Fruit fly (Drosophila melanogaster) whole organism, embryonic: ENCODE results near the gene CG15930.

Experiments used
- CG10321 ChIP-seq: fragments of 200-800 bp; sonication (Bioruptor generic); IDR thresholded peaks from 2 replicates; pipeline ENCODE4 v1.3.6; 2022; ENCODE audit warnings: missing biosample characterization, missing genetic modification characterization
- CG10431 ChIP-seq: fragments of 200-800 bp; sonication (Bioruptor generic); optimal IDR thresholded peaks from 3 replicates; lab custom pipeline; 2018; ENCODE audit warnings: missing biosample characterization, mild to moderate bottlenecking, missing genetic modification characterization
- CG12155 ChIP-seq: fragments of 200-800 bp; sonication (Bioruptor generic); optimal IDR thresholded peaks from 3 replicates; lab custom pipeline; 2016; ENCODE audit warnings: missing biosample characterization, missing genetic modification characterization
- CG12391 ChIP-seq: fragments of 200-800 bp; sonication (Bioruptor generic); optimal IDR thresholded peaks from 3 replicates; lab custom pipeline; 2018; ENCODE audit warnings: missing biosample characterization, mild to moderate bottlenecking, missing genetic modification characterization, moderate library complexity
- CG12659 ChIP-seq: fragments of 200-800 bp; sonication (Bioruptor generic); optimal IDR thresholded peaks from 3 replicates; lab custom pipeline; 2017; ENCODE audit warnings: mild to moderate bottlenecking, missing biosample characterization, missing genetic modification reagents, missing genetic modification characterization
- CG13296 ChIP-seq: fragments of 200-800 bp; sonication (Bioruptor generic); optimal IDR thresholded peaks from 3 replicates; lab custom pipeline; 2018; ENCODE audit warnings: missing biosample characterization, mild to moderate bottlenecking, missing genetic modification characterization
- CG13894 ChIP-seq: fragments of 200-800 bp; sonication (Bioruptor generic); optimal IDR thresholded peaks from 3 replicates; lab custom pipeline; 2018; ENCODE audit warnings: missing biosample characterization, mild to moderate bottlenecking, missing genetic modification characterization, moderate library complexity
- CG18599 ChIP-seq: fragments of 200-800 bp; sonication (Bioruptor generic); optimal IDR thresholded peaks from 3 replicates; lab custom pipeline; 2017; ENCODE audit warnings: missing biosample characterization, missing genetic modification characterization, mild to moderate bottlenecking, moderate library complexity, missing genetic modification reagents
- CG31388 ChIP-seq: fragments of 200-800 bp; sonication (Bioruptor generic); optimal IDR thresholded peaks from 2 replicates; lab custom pipeline; 2016; ENCODE audit warnings: missing biosample characterization, missing genetic modification characterization
- CG4328 ChIP-seq: fragments of 200-800 bp; sonication (Bioruptor generic); optimal IDR thresholded peaks from 3 replicates; lab custom pipeline; 2017; ENCODE audit warnings: missing biosample characterization, missing genetic modification reagents, missing genetic modification characterization
- CG43689 ChIP-seq: fragments of 200-800 bp; sonication (Bioruptor generic); IDR thresholded peaks from 2 replicates; pipeline ENCODE4 v1.3.6; 2022; ENCODE audit warnings: missing biosample characterization, missing genetic modification characterization
- CG4424 ChIP-seq: fragments of 200-800 bp; sonication (Bioruptor generic); optimal IDR thresholded peaks from 3 replicates; lab custom pipeline; 2016; ENCODE audit warnings: missing biosample characterization, missing genetic modification characterization
- CG4820 ChIP-seq: fragments of 200-800 bp; sonication (Bioruptor generic); optimal IDR thresholded peaks from 3 replicates; lab custom pipeline; 2016; ENCODE audit warnings: missing biosample characterization, missing genetic modification characterization
- CG6813 ChIP-seq: fragments of 200-800 bp; sonication (Bioruptor generic); optimal IDR thresholded peaks from 2 replicates; lab custom pipeline; 2017; ENCODE audit warnings: missing biosample characterization, missing genetic modification characterization, mild to moderate bottlenecking, moderate library complexity, missing genetic modification reagents
- CG7839 ChIP-seq: fragments of 200-800 bp; sonication (Bioruptor generic); optimal IDR thresholded peaks from 3 replicates; lab custom pipeline; 2018; ENCODE audit warnings: missing biosample characterization, mild to moderate bottlenecking, missing genetic modification characterization, moderate library complexity
- CG9215 ChIP-seq: fragments of 200-800 bp; sonication (Bioruptor generic); IDR thresholded peaks from 2 replicates; pipeline ENCODE4 v1.3.6; 2022; ENCODE audit warnings: missing biosample characterization, missing genetic modification characterization
- Dbx ChIP-seq: fragments of 200-800 bp; sonication (Bioruptor generic); IDR thresholded peaks from 3 replicates; pipeline ENCODE4 v1.3.6; 2022; ENCODE audit warnings: missing biosample characterization, missing genetic modification characterization
- Elba2 ChIP-seq: fragments of 200-800 bp; sonication (Bioruptor generic); optimal IDR thresholded peaks from 3 replicates; lab custom pipeline; 2016; ENCODE audit warnings: missing biosample characterization, missing genetic modification characterization
- HLH3B ChIP-seq: fragments of 200-800 bp; sonication (Bioruptor generic); IDR thresholded peaks from 2 replicates; pipeline ENCODE4 v1.3.6; 2022; ENCODE audit warnings: missing biosample characterization, missing genetic modification characterization
- HLHmδ ChIP-seq: fragments of 200-800 bp; sonication (Bioruptor generic); optimal IDR thresholded peaks from 2 replicates; lab custom pipeline; 2018; ENCODE audit warnings: missing biosample characterization, mild to moderate bottlenecking, missing genetic modification characterization, moderate library complexity
- Hey ChIP-seq: fragments of 200-800 bp; sonication (Bioruptor generic); optimal IDR thresholded peaks from 3 replicates; lab custom pipeline; 2018; ENCODE audit warnings: missing biosample characterization, mild to moderate bottlenecking, missing genetic modification characterization
- Hr39 ChIP-seq: fragments of >200 bp; optimal IDR thresholded peaks from 2 replicates; lab custom pipeline; 2017
- Jarid2 ChIP-seq: fragments of 200-800 bp; sonication (Bioruptor generic); optimal IDR thresholded peaks from 3 replicates; lab custom pipeline; 2017; ENCODE audit warnings: mild to moderate bottlenecking, missing biosample characterization, missing genetic modification reagents, missing genetic modification characterization
- Meics ChIP-seq: fragments of 200-800 bp; sonication (Bioruptor generic); optimal IDR thresholded peaks from 2 replicates; lab custom pipeline; 2017; ENCODE audit warnings: missing biosample characterization, mild to moderate bottlenecking, missing genetic modification characterization
- NC2β ChIP-seq: fragments of 200-800 bp; sonication (Bioruptor generic); optimal IDR thresholded peaks from 2 replicates; lab custom pipeline; 2016; ENCODE audit warnings: missing biosample characterization, missing genetic modification characterization
- Nf-YB ChIP-seq: fragments of 200-800 bp; sonication (Bioruptor generic); optimal IDR thresholded peaks from 3 replicates; lab custom pipeline; 2019; ENCODE audit warnings: missing biosample characterization, mild to moderate bottlenecking, missing genetic modification characterization, moderate library complexity
- Opbp ChIP-seq: fragments of 200-800 bp; sonication (Bioruptor generic); IDR thresholded peaks from 3 replicates; pipeline ENCODE4 v1.3.6; 2022; ENCODE audit warnings: missing biosample characterization, missing genetic modification characterization; ENCODE audit not compliant: partially characterized antibody
- Sry-δ ChIP-seq: fragments of 200-800 bp; sonication (Bioruptor generic); optimal IDR thresholded peaks from 2 replicates; lab custom pipeline; 2016; ENCODE audit warnings: missing biosample characterization, missing genetic modification characterization
- ato ChIP-seq: fragments of 200-800 bp; sonication (Bioruptor generic); IDR thresholded peaks from 2 replicates; pipeline ENCODE4 v1.3.6; 2022; ENCODE audit warnings: missing biosample characterization, missing genetic modification characterization; ENCODE audit not compliant: partially characterized antibody
- bigmax ChIP-seq: fragments of 200-800 bp; sonication (Bioruptor generic); optimal IDR thresholded peaks from 2 replicates; lab custom pipeline; 2018; ENCODE audit warnings: missing biosample characterization, mild to moderate bottlenecking, missing genetic modification characterization
- btn ChIP-seq: fragments of 200-800 bp; sonication (Bioruptor generic); optimal IDR thresholded peaks from 2 replicates; lab custom pipeline; 2016; ENCODE audit warnings: missing biosample characterization, missing genetic modification characterization
- dpn ChIP-seq, 2 experiments: fragments of 200-800 bp; sonication (Bioruptor generic); optimal IDR thresholded peaks; 3 replicates each; lab custom pipeline; 2016; ENCODE audit warnings: missing biosample characterization in 2 of 2, missing genetic modification characterization in 2 of 2
- esg ChIP-seq: fragments of 200-800 bp; sonication (Bioruptor generic); conservative IDR thresholded peaks from 2 replicates; pipeline ENCODE4 v1.3.6; 2022; ENCODE audit warnings: missing biosample characterization, missing genetic modification characterization
- fd102C ChIP-seq: fragments of 200-800 bp; sonication (Bioruptor generic); optimal IDR thresholded peaks from 2 replicates; lab custom pipeline; 2018; ENCODE audit warnings: missing biosample characterization, mild to moderate bottlenecking, missing genetic modification characterization, moderate library complexity
- fd3F ChIP-seq: fragments of 200-800 bp; sonication (Bioruptor generic); optimal IDR thresholded peaks from 2 replicates; lab custom pipeline; 2018; ENCODE audit warnings: missing biosample characterization, mild to moderate bottlenecking, missing genetic modification characterization, moderate library complexity
- gsb ChIP-seq: fragments of 200-800 bp; sonication (Bioruptor generic); IDR thresholded peaks from 2 replicates; pipeline ENCODE4 v1.3.6; 2022; ENCODE audit warnings: missing biosample characterization, missing genetic modification characterization
- her ChIP-seq: fragments of 200-800 bp; sonication (Bioruptor generic); optimal IDR thresholded peaks from 2 replicates; lab custom pipeline; 2016; ENCODE audit warnings: missing biosample characterization, missing genetic modification characterization
- ind ChIP-seq: fragments of 200-800 bp; sonication (Bioruptor generic); optimal IDR thresholded peaks from 3 replicates; lab custom pipeline; 2016; ENCODE audit warnings: missing biosample characterization, missing genetic modification characterization
- insv ChIP-seq, 2 experiments: fragments of 200-800 bp; sonication (Bioruptor generic); optimal IDR thresholded peaks; 3 replicates each; lab custom pipeline; 2016 to 2018; ENCODE audit warnings: missing biosample characterization in 2 of 2, missing genetic modification characterization in 2 of 2
- p53 ChIP-seq: fragments of 200-800 bp; sonication (Bioruptor generic); optimal IDR thresholded peaks from 2 replicates; lab custom pipeline; 2016; ENCODE audit warnings: missing biosample characterization, missing genetic modification characterization
- pfk ChIP-seq: fragments of 200-800 bp; sonication (Bioruptor generic); optimal IDR thresholded peaks from 2 replicates; lab custom pipeline; 2018; ENCODE audit warnings: missing biosample characterization, mild to moderate bottlenecking, missing genetic modification characterization, moderate library complexity
- ro ChIP-seq: fragments of 200-800 bp; sonication (Bioruptor generic); IDR thresholded peaks from 2 replicates; pipeline ENCODE4 v1.3.6; 2022; ENCODE audit warnings: missing biosample characterization, missing genetic modification characterization
- sd ChIP-seq: fragments of 200-800 bp; sonication (Bioruptor generic); optimal IDR thresholded peaks from 3 replicates; lab custom pipeline; 2018; ENCODE audit warnings: missing biosample characterization, mild to moderate bottlenecking, missing genetic modification characterization, moderate library complexity
- sens-2 ChIP-seq: fragments of 200-800 bp; sonication (Bioruptor generic); IDR thresholded peaks from 2 replicates; pipeline ENCODE4 v1.3.6; 2022; ENCODE audit warnings: missing biosample characterization, missing genetic modification characterization
- sisA ChIP-seq: fragments of 200-800 bp; sonication (Bioruptor generic); IDR thresholded peaks from 2 replicates; pipeline ENCODE4 v1.3.6; 2022; ENCODE audit warnings: missing biosample characterization, missing genetic modification characterization
- stwl ChIP-seq: fragments of 200-800 bp; sonication (Bioruptor generic); optimal IDR thresholded peaks from 3 replicates; lab custom pipeline; 2018; ENCODE audit warnings: missing biosample characterization, mild to moderate bottlenecking, missing genetic modification characterization, moderate library complexity
- tll ChIP-seq, 2 experiments: fragments of 200-800 bp in 1 of 2; fragments of >200 bp in 1 of 2; sonication (Bioruptor generic) in 1 of 2; optimal IDR thresholded peaks; 2 replicates each; lab custom pipeline; 2017 to 2019; ENCODE audit warnings: missing biosample characterization in 2 of 2, missing genetic modification characterization in 2 of 2, mild to moderate bottlenecking in 1 of 2, moderate library complexity in 1 of 2
- tx ChIP-seq: fragments of 200-800 bp; sonication (Bioruptor generic); optimal IDR thresholded peaks from 2 replicates; lab custom pipeline; 2016; ENCODE audit warnings: missing biosample characterization, missing genetic modification characterization
- wdn ChIP-seq: fragments of 200-800 bp; sonication (Bioruptor generic); IDR thresholded peaks from 2 replicates; pipeline ENCODE4 v1.3.6; 2022; ENCODE audit warnings: missing biosample characterization, missing genetic modification characterization
- wek ChIP-seq: fragments of 200-800 bp; sonication (Bioruptor generic); optimal IDR thresholded peaks from 3 replicates; lab custom pipeline; 2018; ENCODE audit warnings: missing biosample characterization, mild to moderate bottlenecking, missing genetic modification characterization, moderate library complexity
- wor ChIP-seq: fragments of 200-800 bp; sonication (Bioruptor generic); IDR thresholded peaks from 2 replicates; pipeline ENCODE4 v1.3.6; 2022; ENCODE audit warnings: missing biosample characterization, missing genetic modification characterization
- zfh1 ChIP-seq: fragments of 200-800 bp; sonication (Bioruptor generic); IDR thresholded peaks from 3 replicates; pipeline ENCODE4 v1.3.6; 2022; ENCODE audit warnings: missing biosample characterization, missing genetic modification characterization

The CG15930 gene

DNA sequence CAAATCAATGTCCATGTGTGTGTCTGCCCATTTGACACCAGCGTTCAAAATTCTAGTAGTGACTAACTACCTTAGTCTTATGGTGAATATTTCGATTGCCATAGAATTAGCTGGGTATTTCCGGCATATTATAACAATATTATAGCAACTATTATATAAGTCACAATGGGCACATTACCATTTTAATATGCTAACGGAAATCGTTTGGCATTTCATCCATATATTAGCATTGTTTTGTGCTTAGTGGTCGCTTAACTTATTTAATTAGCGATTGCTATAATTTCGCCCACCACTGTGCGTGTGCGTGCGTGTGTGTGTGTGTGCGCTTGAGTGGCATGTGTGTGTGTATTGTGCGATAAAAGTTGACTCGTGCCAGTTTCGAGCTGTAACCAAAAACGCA is 19.6 kb upstream of the CG15930 start (continued):
- TF ChIP-seq CG18599, result peak; percentile 76
- TF ChIP-seq wor (GFP tag; lab: Robert Waterston, UW), result no peak
- no peak for TF ChIP-seq CG10321 (GFP tag; lab: Robert Waterston, UW)
- no peak for TF ChIP-seq wdn (GFP tag; lab: Robert Waterston, UW)
- TF ChIP-seq CG43689 (GFP tag; lab: Robert Waterston, UW), result no peak
- peak; percentile 7 for TF ChIP-seq CG13894
- TF ChIP-seq CG9215 (GFP tag; lab: Robert Waterston, UW), result no peak
- TF ChIP-seq tll (GFP tag; optimal IDR thresholded peaks at IDR 0.05; lab: Kevin White, UChicago), result no peak
- TF ChIP-seq Nf-YB, result no peak
- no peak for TF ChIP-seq ato (GFP tag; lab: Robert Waterston, UW)
- no peak for TF ChIP-seq Jarid2 (GFP tag; lab: Kevin White, UChicago)
- TF ChIP-seq Sry-δ, result no peak
- no peak for TF ChIP-seq btn
- TF ChIP-seq ind (GFP tag; lab: Kevin White, UChicago), result peak; percentile 36
- no peak for TF ChIP-seq dpn (GFP tag; optimal IDR thresholded peaks at IDR 0.05; lab: Kevin White, UChicago)
- no peak for TF ChIP-seq sd (tag; lab: Kevin White, UChicago)
- TF ChIP-seq CG6813 (GFP tag; lab: Kevin White, UChicago), result no peak
- TF ChIP-seq NC2β, result no peak
- TF ChIP-seq sens-2 (GFP tag; lab: Robert Waterston, UW), result no peak
- TF ChIP-seq pfk, result no peak
- peak; percentile 27 for TF ChIP-seq fd3F (GFP tag; lab: Kevin White, UChicago)
- TF ChIP-seq CG12659 (GFP tag; lab: Kevin White, UChicago), result peak; percentile 40
- no peak for TF ChIP-seq p53 (GFP tag; lab: Kevin White, UChicago)
- no peak for TF ChIP-seq her
- no peak for TF ChIP-seq Elba2 (GFP tag; lab: Kevin White, UChicago)
- no peak for TF ChIP-seq CG31388 (GFP tag; lab: Kevin White, UChicago)
- TF ChIP-seq CG7839 (tag; lab: Kevin White, UChicago), result peak; percentile 55
- TF ChIP-seq HLHmδ (GFP tag; lab: Kevin White, UChicago), result no peak
- no peak for TF ChIP-seq tx (GFP tag; lab: Kevin White, UChicago)
- no peak for TF ChIP-seq CG4424 (GFP tag; lab: Kevin White, UChicago)
- peak; percentile 74 for TF ChIP-seq Meics (GFP tag; lab: Kevin White, UChicago)
- TF ChIP-seq wek, result no peak
- no peak for TF ChIP-seq Opbp (GFP tag; lab: Robert Waterston, UW)
- peak; percentile 5 for TF ChIP-seq CG4328 (GFP tag; lab: Kevin White, UChicago)
- TF ChIP-seq HLH3B (GFP tag; lab: Robert Waterston, UW), result 0 out of 2 replicates have a peak, but pooled peaks have one; percentile 38
- TF ChIP-seq Hr39 (lab: Kevin White, UChicago), result no peak
- TF ChIP-seq insv (GFP tag; optimal IDR thresholded peaks at IDR 0.05; lab: Kevin White, UChicago), result no peak
- TF ChIP-seq CG12155 (GFP tag; lab: Kevin White, UChicago), result no peak
- no peak for TF ChIP-seq CG4820 (GFP tag; lab: Kevin White, UChicago)
- no peak for TF ChIP-seq Hey (tag; lab: Kevin White, UChicago)
- no peak for TF ChIP-seq CG10431 (GFP tag; lab: Kevin White, UChicago)
- no peak for TF ChIP-seq stwl
- TF ChIP-seq zfh1 (GFP tag; lab: Robert Waterston, UW), result no peak
- no peak; the same call in 1 of the 2 replicates for TF ChIP-seq esg (GFP tag; lab: Robert Waterston, UW)
- peak; percentile 37 for TF ChIP-seq CG12391 (tag; lab: Kevin White, UChicago)
- TF ChIP-seq bigmax (GFP tag; lab: Kevin White, UChicago), result no peak
- TF ChIP-seq sisA (GFP tag; lab: Robert Waterston, UW), result no peak
- peak; percentile 44 for TF ChIP-seq CG13296
- no peak for TF ChIP-seq Dbx (GFP tag; lab: Robert Waterston, UW)
- no peak for TF ChIP-seq fd102C
- no peak for TF ChIP-seq ro
- no peak for TF ChIP-seq gsb (GFP tag; lab: Robert Waterston, UW)
